Worm (Caenorhabditis elegans) whole organism, L4/young adult: ENCODE measurements around the gene nas-14.

Source experiments
- W03F9.2 ChIP-seq: fragments of 150-350 bp; optimal IDR thresholded peaks from 2 replicates; lab custom pipeline; 2014; ENCODE audit warnings: missing biosample characterization, missing genetic modification characterization
- dao-5 ChIP-seq: sonication (generic microtip); optimal IDR thresholded peaks from 2 replicates; lab custom pipeline; 2016; ENCODE audit warnings: missing genotype, missing genetic modification characterization, moderate library complexity, missing compliant biosample characterization
- him-1 ChIP-seq: sonication (generic microtip); optimal IDR thresholded peaks from 2 replicates; lab custom pipeline; 2016; ENCODE audit warnings: missing genotype, missing genetic modification reagents, missing genetic modification characterization, missing compliant biosample characterization

ce11 chrIV:13125999-13126398 is 44.3 kb upstream of the nas-14 start:
- TF ChIP-seq him-1 (tag; lab: Kevin White, UChicago), result no peak
- TF ChIP-seq dao-5 (tag; lab: Kevin White, UChicago), result no peak
- TF ChIP-seq W03F9.2, result no peak
